Fruit fly (Drosophila melanogaster) whole organism, prepupa: ENCODE measurements around the gene Ipp.

ENCODE experiments used
- CG31627 ChIP-seq: fragments of 200-800 bp; sonication (Bioruptor generic); optimal IDR thresholded peaks from 3 replicates; lab custom pipeline; 2016; ENCODE audit warnings: missing biosample characterization, missing genetic modification characterization
- Eip75B ChIP-seq: fragments of 200-800 bp; sonication (Bioruptor generic); optimal IDR thresholded peaks from 3 replicates; lab custom pipeline; 2016; ENCODE audit warnings: missing biosample characterization, missing genetic modification characterization

DNA sequence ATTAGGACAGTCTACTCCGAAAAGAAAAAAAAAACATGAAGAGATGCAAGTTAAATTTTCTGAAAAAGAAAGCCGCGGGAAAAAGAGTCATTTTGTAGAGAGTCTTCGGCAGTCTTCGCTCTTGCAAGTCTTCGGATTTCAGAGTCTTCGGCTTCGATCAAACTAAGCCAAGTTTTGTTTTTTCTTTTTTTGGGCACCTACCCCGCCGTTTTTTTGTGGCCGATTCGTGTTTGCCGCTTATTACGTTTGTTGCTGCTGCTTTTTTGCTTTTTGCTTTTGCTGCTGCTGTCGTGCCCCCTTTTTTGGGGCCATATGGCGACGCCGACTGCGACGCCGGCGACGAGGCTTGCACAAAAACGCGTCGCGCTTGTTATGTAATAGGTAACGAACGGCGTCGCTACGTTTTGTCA lies 33.5 kb downstream of the Ipp start:
- TF ChIP-seq CG31627 (GFP tag; lab: Kevin White, UChicago) (no peak), Eip75B (GFP tag; lab: Kevin White, UChicago) (no peak)
